Fruit fly (Drosophila melanogaster) whole organism, wandering third instar larva: ENCODE measurements around the gene MSAmiP.

Experiments used
- Abd-B ChIP-seq: fragments of >200 bp; optimal IDR thresholded peaks from 2 replicates; lab custom pipeline; 2017; ENCODE audit warnings: missing biosample characterization, missing genetic modification characterization
- CG32264 ChIP-seq: fragments of 200-800 bp; sonication (Bioruptor generic); optimal IDR thresholded peaks from 2 replicates; lab custom pipeline; 2016; ENCODE audit warnings: missing biosample characterization, missing genetic modification characterization
- CrebA ChIP-seq: fragments of 200-800 bp; sonication (Bioruptor generic); optimal IDR thresholded peaks from 2 replicates; lab custom pipeline; 2016; ENCODE audit warnings: missing biosample characterization, mild to moderate bottlenecking, missing genetic modification characterization, borderline replicate concordance
- Dfd ChIP-seq: fragments of >200 bp; optimal IDR thresholded peaks from 2 replicates; lab custom pipeline; 2017; ENCODE audit warnings: missing biosample characterization, missing genetic modification characterization
- Dif ChIP-seq: fragments of 200-275, 200-300 bp; sonication (Bioruptor generic); optimal IDR thresholded peaks from 2 replicates; lab custom pipeline; 2018; ENCODE audit warnings: missing biosample characterization, missing genetic modification characterization; ENCODE audit not compliant: partially characterized antibody
- GATAd ChIP-seq: sonication (Bioruptor generic); optimal IDR thresholded peaks from 2 replicates; lab custom pipeline; 2016; ENCODE audit warnings: missing biosample characterization, missing genetic modification characterization
- HLH106 ChIP-seq: fragments of 200-800 bp; optimal IDR thresholded peaks from 3 replicates; lab custom pipeline; 2019; ENCODE audit warnings: missing biosample characterization, mild to moderate bottlenecking, missing genetic modification characterization, moderate library complexity
- Hnf4 ChIP-seq: fragments of 200-800 bp; sonication (Bioruptor generic); optimal IDR thresholded peaks from 2 replicates; lab custom pipeline; 2016; ENCODE audit warnings: missing biosample characterization, mild to moderate bottlenecking, missing genetic modification characterization
- Hr78 ChIP-seq: fragments of >200 bp; optimal IDR thresholded peaks from 2 replicates; lab custom pipeline; 2017; ENCODE audit warnings: missing biosample characterization, missing genetic modification characterization
- Hr83 ChIP-seq: fragments of 200-300 bp; sonication (Bioruptor generic); optimal IDR thresholded peaks from 2 replicates; lab custom pipeline; 2016; ENCODE audit warnings: missing biosample characterization, mild to moderate bottlenecking, missing genetic modification characterization, moderate library complexity; ENCODE audit not compliant: poor library complexity, severe bottlenecking
- Jra ChIP-seq: sonication (Bioruptor generic); optimal IDR thresholded peaks from 2 replicates; lab custom pipeline; 2016; ENCODE audit warnings: missing biosample characterization, missing genetic modification characterization
- Mio ChIP-seq: sonication (Bioruptor generic); optimal IDR thresholded peaks from 2 replicates; lab custom pipeline; 2016; ENCODE audit warnings: missing biosample characterization, missing genetic modification characterization
- Myc ChIP-seq: fragments of >200 bp; optimal IDR thresholded peaks from 2 replicates; lab custom pipeline; 2017
- N ChIP-seq: fragments of >200 bp; optimal IDR thresholded peaks from 2 replicates; lab custom pipeline; 2018; ENCODE audit warnings: missing biosample characterization, missing external identifiers, missing genetic modification characterization
- OdsH ChIP-seq: fragments of 200-800 bp; sonication (Bioruptor generic); optimal IDR thresholded peaks from 2 replicates; lab custom pipeline; 2016; ENCODE audit warnings: missing biosample characterization, mild to moderate bottlenecking, missing genetic modification characterization
- Sp1 ChIP-seq: fragments of 200-800 bp; sonication (Bioruptor generic); optimal IDR thresholded peaks from 3 replicates; lab custom pipeline; 2019; ENCODE audit warnings: missing biosample characterization, mild to moderate bottlenecking, missing genetic modification characterization, moderate library complexity
- Vsx2 ChIP-seq: fragments of 200-300, 225-300 bp; sonication (Bioruptor generic); optimal IDR thresholded peaks from 2 replicates; lab custom pipeline; 2018; ENCODE audit warnings: missing biosample characterization, missing genetic modification characterization; ENCODE audit not compliant: partially characterized antibody
- br ChIP-seq: fragments of 200-800 bp; sonication (Bioruptor generic); optimal IDR thresholded peaks from 2 replicates; lab custom pipeline; 2016; ENCODE audit warnings: missing biosample characterization, missing genetic modification characterization
- brk ChIP-seq: fragments of 200-800 bp; sonication (Bioruptor generic); optimal IDR thresholded peaks from 2 replicates; lab custom pipeline; 2016; ENCODE audit warnings: missing biosample characterization, mild to moderate bottlenecking, missing genetic modification characterization
- dl ChIP-seq, 2 experiments: fragments of 175-275, 200-275 bp in 1 of 2; fragments of 200-275 bp in 1 of 2; sonication (Bioruptor generic); optimal IDR thresholded peaks; lab custom pipeline; 2018; ENCODE audit warnings: mild to moderate bottlenecking in 2 of 2, missing biosample characterization in 2 of 2, missing genetic modification characterization in 2 of 2, moderate library complexity in 2 of 2; ENCODE audit not compliant: partially characterized antibody in 2 of 2, insufficient read depth in 1 of 2
- dmrt93B ChIP-seq: fragments of 200-800 bp; sonication (Bioruptor generic); optimal IDR thresholded peaks from 2 replicates; lab custom pipeline; 2018; ENCODE audit warnings: missing biosample characterization, mild to moderate bottlenecking, missing genetic modification characterization
- dsf ChIP-seq: sonication (Bioruptor generic); optimal IDR thresholded peaks from 2 replicates; lab custom pipeline; 2016; ENCODE audit warnings: missing biosample characterization, missing genetic modification characterization, borderline replicate concordance
- ey ChIP-seq: fragments of 200-800 bp; sonication (Bioruptor generic); optimal IDR thresholded peaks from 2 replicates; lab custom pipeline; 2016; ENCODE audit warnings: missing biosample characterization, missing genetic modification characterization
- foxo ChIP-seq, 2 experiments: fragments of 200-800 bp; sonication (Bioruptor generic); optimal IDR thresholded peaks; 2 replicates in 1 of 2; 3 replicates in 1 of 2; lab custom pipeline; 2016 to 2017; ENCODE audit warnings: missing biosample characterization in 2 of 2, missing genetic modification characterization in 2 of 2
- h ChIP-seq: fragments of 200-800 bp; sonication (Bioruptor generic); optimal IDR thresholded peaks from 3 replicates; lab custom pipeline; 2016; ENCODE audit warnings: missing biosample characterization, mild to moderate bottlenecking, missing genetic modification characterization
- jim ChIP-seq: fragments of 175-275, 200-325 bp; sonication (Bioruptor generic); optimal IDR thresholded peaks from 2 replicates; lab custom pipeline; 2016; ENCODE audit warnings: missing biosample characterization, mild to moderate bottlenecking, missing genetic modification characterization
- lola ChIP-seq: fragments of >200 bp; optimal IDR thresholded peaks from 2 replicates; lab custom pipeline; 2017; ENCODE audit warnings: missing biosample characterization, missing genetic modification characterization
- pan ChIP-seq: fragments of >200 bp; optimal IDR thresholded peaks from 2 replicates; lab custom pipeline; 2017
- psq ChIP-seq: fragments of 200-800 bp; sonication (Bioruptor generic); optimal IDR thresholded peaks from 3 replicates; lab custom pipeline; 2017; ENCODE audit warnings: missing biosample characterization, mild to moderate bottlenecking, missing genetic modification characterization, moderate library complexity
- rgr ChIP-seq: fragments of 200-800 bp; sonication (Bioruptor generic); optimal IDR thresholded peaks from 3 replicates; lab custom pipeline; 2016; ENCODE audit warnings: missing biosample characterization, mild to moderate bottlenecking, missing genetic modification characterization
- sage ChIP-seq: fragments of 200-800 bp; sonication (Bioruptor generic); optimal IDR thresholded peaks from 2 replicates; lab custom pipeline; 2016; ENCODE audit warnings: missing biosample characterization, mild to moderate bottlenecking, missing genetic modification characterization
- sv ChIP-seq: fragments of 200-800 bp; sonication (Bioruptor generic); optimal IDR thresholded peaks from 3 replicates; lab custom pipeline; 2016; ENCODE audit warnings: missing biosample characterization, missing genetic modification characterization
- tai ChIP-seq: sonication (Bioruptor generic); optimal IDR thresholded peaks from 2 replicates; lab custom pipeline; 2016; ENCODE audit warnings: missing biosample characterization, missing genetic modification characterization
- usp ChIP-seq: fragments of >200 bp; optimal IDR thresholded peaks from 2 replicates; lab custom pipeline; 2017; ENCODE audit warnings: missing biosample characterization, missing genetic modification characterization
- woc ChIP-seq: sonication (Bioruptor generic); optimal IDR thresholded peaks from 2 replicates; lab custom pipeline; 2016; ENCODE audit warnings: missing biosample characterization, mild to moderate bottlenecking, missing genetic modification characterization

The MSAmiP gene

dm6 chr3R:16855850-16856249, 40.2 kb downstream of the MSAmiP start:
- TF ChIP-seq foxo (GFP tag; optimal IDR thresholded peaks at IDR 0.05; lab: Kevin White, UChicago) (no peak), Dfd (GFP tag; lab: Kevin White, UChicago) (no peak), OdsH (GFP tag; lab: Kevin White, UChicago) (no peak), Hr83 (no peak), Myc (lab: Kevin White, UChicago) (no peak), CrebA (GFP tag; lab: Kevin White, UChicago) (no peak), sage (GFP tag; lab: Kevin White, UChicago) (no peak), brk (GFP tag; lab: Kevin White, UChicago) (no peak), HLH106 (tag; lab: Kevin White, UChicago) (no peak), Sp1 (no peak), Mio (no peak), dl (GFP tag; optimal IDR thresholded peaks at IDR 0.05; lab: Kevin White, UChicago; ENCODE audit: insufficient read depth in 1 of 2, partially characterized antibody in 2 of 2) (no peak), GATAd (GFP tag; lab: Kevin White, UChicago) (no peak)

dm6 chr3R:16854505-16854904, 41.6 kb downstream of the MSAmiP start:
- no peak for TF ChIP-seq Vsx2
- no peak for TF ChIP-seq usp
- TF ChIP-seq dmrt93B (GFP tag; lab: Kevin White, UChicago): no peak
- no peak for TF ChIP-seq GATAd (GFP tag; lab: Kevin White, UChicago)
- no peak for TF ChIP-seq Hnf4
- no peak for TF ChIP-seq sage (GFP tag; lab: Kevin White, UChicago)
- no peak for TF ChIP-seq tai (GFP tag; lab: Kevin White, UChicago)
- no peak for TF ChIP-seq rgr (GFP tag; lab: Kevin White, UChicago)

dm6 chr3R:16850688-16851491, 45.2 kb downstream of the MSAmiP start:
- TF ChIP-seq jim (GFP tag; lab: Kevin White, UChicago) (no peak), OdsH (GFP tag; lab: Kevin White, UChicago) (no peak), Myc (lab: Kevin White, UChicago) (no peak), sv (GFP tag; lab: Kevin White, UChicago) (no peak), N (GFP tag; lab: Kevin White, UChicago) (no peak), Hr83 (no peak), usp (no peak), woc (no peak), CG32264 (no peak), Hnf4 (no peak), lola (GFP tag; lab: Kevin White, UChicago) (no peak), dsf (GFP tag; lab: Kevin White, UChicago) (no peak)

dm6 chr3R:16849839-16850238, 46.3 kb downstream of the MSAmiP start:
- TF ChIP-seq foxo (GFP tag; optimal IDR thresholded peaks at IDR 0.05; lab: Kevin White, UChicago): no peak
- no peak for TF ChIP-seq jim (GFP tag; lab: Kevin White, UChicago)
- no peak for TF ChIP-seq tai (GFP tag; lab: Kevin White, UChicago)
- TF ChIP-seq h (GFP tag; lab: Kevin White, UChicago): no peak
- no peak for TF ChIP-seq Jra (GFP tag; lab: Kevin White, UChicago)
- TF ChIP-seq woc: no peak
- TF ChIP-seq ey (GFP tag; lab: Kevin White, UChicago): no peak

dm6 chr3R:16848646-16849045, 47.4 kb downstream of the MSAmiP start:
- TF ChIP-seq dl (GFP tag; optimal IDR thresholded peaks at IDR 0.05; lab: Kevin White, UChicago; ENCODE audit: insufficient read depth in 1 of 2, partially characterized antibody in 2 of 2): no peak

- TF ChIP-seq tai (GFP tag; lab: Kevin White, UChicago) (no peak), N (GFP tag; lab: Kevin White, UChicago) (no peak), Abd-B (GFP tag; lab: Kevin White, UChicago) (no peak), CrebA (GFP tag; lab: Kevin White, UChicago) (no peak), OdsH (GFP tag; lab: Kevin White, UChicago) (no peak), woc (no peak), foxo (GFP tag; optimal IDR thresholded peaks at IDR 0.05; lab: Kevin White, UChicago) (no peak), CG32264 (no peak), Jra (GFP tag; lab: Kevin White, UChicago) (no peak), psq (GFP tag; lab: Kevin White, UChicago) (no peak), lola (GFP tag; lab: Kevin White, UChicago) (no peak), pan (lab: Kevin White, UChicago) (no peak), HLH106 (tag; lab: Kevin White, UChicago) (no peak), Mio (no peak), sage (GFP tag; lab: Kevin White, UChicago) (no peak), h (GFP tag; lab: Kevin White, UChicago) (no peak), Myc (lab: Kevin White, UChicago) (no peak), Dif (peak; percentile 89), brk (GFP tag; lab: Kevin White, UChicago) (no peak), rgr (GFP tag; lab: Kevin White, UChicago) (no peak), Hr83 (no peak), br (no peak), ey (GFP tag; lab: Kevin White, UChicago) (no peak), Hr78 (GFP tag; lab: Kevin White, UChicago) (no peak), Sp1 (no peak), Vsx2 (peak; percentile 69)
Observed at dm6 chr3R:16847245-16847644, 48.8 kb downstream of the MSAmiP start.
